Worm (Caenorhabditis elegans) whole organism, L2 larva: ENCODE data around the gene R12B2.8.

Experiments
- C34F6.9 ChIP-seq: fragments of 150-350 bp; optimal IDR thresholded peaks from 2 replicates; lab custom pipeline; 2014; ENCODE audit warnings: missing biosample characterization, missing genetic modification characterization
- F13H6.1 ChIP-seq: sonication (generic microtip); optimal IDR thresholded peaks from 2 replicates; lab custom pipeline; 2016; ENCODE audit warnings: missing genetic modification characterization, missing compliant biosample characterization
- R02D3.7 ChIP-seq: fragments of 150-350 bp; optimal IDR thresholded peaks from 2 replicates; lab custom pipeline; 2014; ENCODE audit warnings: missing biosample characterization, missing genetic modification characterization
- Y55F3AM.14 ChIP-seq: fragments of 200-800 bp; sonication (Bioruptor generic); optimal IDR thresholded peaks from 2 replicates; lab custom pipeline; 2018; ENCODE audit warnings: mild to moderate bottlenecking, missing genetic modification characterization, missing compliant biosample characterization
- ZK546.5 ChIP-seq: sonication (generic microtip); optimal IDR thresholded peaks from 2 replicates; lab custom pipeline; 2017; ENCODE audit warnings: missing biosample characterization, missing genetic modification characterization
- alr-1 ChIP-seq: fragments of 150-350 bp; optimal IDR thresholded peaks from 2 replicates; lab custom pipeline; 2014; ENCODE audit warnings: missing biosample characterization, missing genetic modification characterization
- aly-2 ChIP-seq: fragments of 150-350 bp; optimal IDR thresholded peaks from 2 replicates; lab custom pipeline; 2014; ENCODE audit warnings: missing biosample characterization, missing genetic modification characterization
- ama-1 ChIP-seq: fragments of 150-350 bp; optimal IDR thresholded peaks from 2 replicates; lab custom pipeline; 2018; ENCODE audit warnings: inconsistent platforms
- blmp-1 ChIP-seq: sonication (generic microtip); optimal IDR thresholded peaks from 2 replicates; lab custom pipeline; 2017; ENCODE audit warnings: missing genetic modification characterization, mild to moderate bottlenecking, missing compliant biosample characterization, antibody characterized with exemption, moderate library complexity; ENCODE audit not compliant: insufficient read depth
- ceh-16 ChIP-seq: fragments of 150-350 bp; optimal IDR thresholded peaks from 2 replicates; lab custom pipeline; 2014; ENCODE audit warnings: missing biosample characterization, missing genetic modification characterization
- ceh-82 ChIP-seq: fragments of 150-350 bp; optimal IDR thresholded peaks from 2 replicates; lab custom pipeline; 2014; ENCODE audit warnings: missing biosample characterization, missing genetic modification characterization
- crh-2 ChIP-seq: sonication (generic microtip); optimal IDR thresholded peaks from 2 replicates; lab custom pipeline; 2017; ENCODE audit warnings: missing biosample characterization, missing genetic modification characterization
- elt-1 ChIP-seq: fragments of 150-350 bp; optimal IDR thresholded peaks from 2 replicates; lab custom pipeline; 2014; ENCODE audit warnings: missing biosample characterization, missing genetic modification characterization
- elt-3 ChIP-seq: sonication (generic microtip); optimal IDR thresholded peaks from 2 replicates; lab custom pipeline; 2017; ENCODE audit warnings: missing biosample characterization, missing genetic modification characterization
- fos-1 ChIP-seq: fragments of 150-350 bp; optimal IDR thresholded peaks from 2 replicates; lab custom pipeline; 2014; ENCODE audit warnings: missing biosample characterization, missing genetic modification characterization
- gmeb-1 ChIP-seq: fragments of 150-350 bp; optimal IDR thresholded peaks from 2 replicates; lab custom pipeline; 2014; ENCODE audit warnings: missing biosample characterization, missing genetic modification characterization
- lin-11 ChIP-seq: fragments of 150-350 bp; sonication (generic microtip); optimal IDR thresholded peaks from 2 replicates; lab custom pipeline; 2014; ENCODE audit warnings: missing biosample characterization, missing genetic modification characterization, inconsistent platforms, mixed read lengths
- lin-13 ChIP-seq: fragments of 150-350 bp; optimal IDR thresholded peaks from 2 replicates; lab custom pipeline; 2014; ENCODE audit warnings: missing biosample characterization, missing genetic modification reagents, missing genetic modification characterization
- lin-39 ChIP-seq: fragments of 150-350 bp; optimal IDR thresholded peaks from 2 replicates; lab custom pipeline; 2014; ENCODE audit warnings: missing biosample characterization, missing genetic modification reagents, missing genetic modification characterization
- lsy-2 ChIP-seq, 2 experiments: fragments of 150-350 bp in 1 of 2; sonication (generic microtip) in 1 of 2; optimal IDR thresholded peaks; 2 replicates each; lab custom pipeline; 2014 to 2017; ENCODE audit warnings: missing biosample characterization in 2 of 2, missing genetic modification characterization in 2 of 2
- mab-5 ChIP-seq: fragments of 150-350 bp; optimal IDR thresholded peaks from 2 replicates; lab custom pipeline; 2014; ENCODE audit warnings: missing biosample characterization, missing genetic modification characterization
- mbf-1 ChIP-seq: sonication (generic microtip); optimal IDR thresholded peaks from 2 replicates; lab custom pipeline; 2017; ENCODE audit warnings: missing biosample characterization, missing genetic modification characterization
- mdl-1 ChIP-seq, 2 experiments: fragments of 150-350 bp in 1 of 2; sonication (generic microtip) in 1 of 2; optimal IDR thresholded peaks; 2 replicates each; lab custom pipeline; 2017; ENCODE audit warnings: missing biosample characterization in 2 of 2, missing genetic modification characterization in 2 of 2
- nhr-10 ChIP-seq: sonication (generic microtip); optimal IDR thresholded peaks from 2 replicates; lab custom pipeline; 2017; ENCODE audit warnings: missing biosample characterization, missing genetic modification characterization
- nhr-11 ChIP-seq: fragments of 150-350 bp; optimal IDR thresholded peaks from 2 replicates; lab custom pipeline; 2014; ENCODE audit warnings: missing biosample characterization, missing genetic modification characterization
- nhr-12 ChIP-seq: fragments of 150-350 bp; optimal IDR thresholded peaks from 2 replicates; lab custom pipeline; 2014; ENCODE audit warnings: missing biosample characterization, missing genetic modification characterization
- nhr-129 ChIP-seq: fragments of 150-350 bp; optimal IDR thresholded peaks from 2 replicates; lab custom pipeline; 2014; ENCODE audit warnings: missing biosample characterization, missing genetic modification characterization
- nhr-21 ChIP-seq: fragments of 150-350 bp; optimal IDR thresholded peaks from 2 replicates; lab custom pipeline; 2014; ENCODE audit warnings: missing biosample characterization, missing genetic modification characterization
- nhr-23 ChIP-seq: fragments of 150-350 bp; optimal IDR thresholded peaks from 2 replicates; lab custom pipeline; 2014; ENCODE audit warnings: missing biosample characterization, missing genetic modification reagents, missing genetic modification characterization
- nhr-237 ChIP-seq: fragments of 150-350 bp; optimal IDR thresholded peaks from 2 replicates; lab custom pipeline; 2014; ENCODE audit warnings: missing biosample characterization, missing genetic modification characterization
- nhr-25 ChIP-seq: fragments of 150-350 bp; sonication (generic microtip); optimal IDR thresholded peaks from 3 replicates; lab custom pipeline; 2014; ENCODE audit warnings: missing biosample characterization, missing genetic modification characterization
- nhr-6 ChIP-seq: fragments of 150-350 bp; optimal IDR thresholded peaks from 2 replicates; lab custom pipeline; 2014; ENCODE audit warnings: missing biosample characterization, missing genetic modification characterization
- nhr-77 ChIP-seq: fragments of 150-350 bp; optimal IDR thresholded peaks from 2 replicates; lab custom pipeline; 2014; ENCODE audit warnings: missing biosample characterization, missing genetic modification characterization
- sem-4 ChIP-seq: fragments of 150-350 bp; optimal IDR thresholded peaks from 2 replicates; lab custom pipeline; 2014; ENCODE audit warnings: missing biosample characterization, missing genetic modification reagents, missing genetic modification characterization
- skn-1 ChIP-seq: sonication (generic microtip); optimal IDR thresholded peaks from 2 replicates; lab custom pipeline; 2017; ENCODE audit warnings: missing biosample characterization, missing genetic modification characterization
- sma-3 ChIP-seq: sonication (generic microtip); optimal IDR thresholded peaks from 2 replicates; lab custom pipeline; 2016; ENCODE audit warnings: missing genetic modification reagents, missing genetic modification characterization, missing compliant biosample characterization
- sma-9 ChIP-seq, 2 experiments: fragments of 150-350 bp in 1 of 2; sonication (generic microtip) in 1 of 2; optimal IDR thresholded peaks; 2 replicates each; lab custom pipeline; 2014 to 2016; ENCODE audit warnings: missing genetic modification characterization in 2 of 2, mild to moderate bottlenecking in 1 of 2, missing biosample characterization in 1 of 2, missing compliant biosample characterization in 1 of 2, missing genetic modification reagents in 1 of 2, moderate library complexity in 1 of 2
- unc-39 ChIP-seq: fragments of 150-350 bp; optimal IDR thresholded peaks from 2 replicates; lab custom pipeline; 2014; ENCODE audit warnings: missing biosample characterization, missing genetic modification characterization
- unc-55 ChIP-seq: fragments of 150-350 bp; sonication (generic microtip); optimal IDR thresholded peaks from 3 replicates; lab custom pipeline; 2014; ENCODE audit warnings: missing biosample characterization, missing genetic modification reagents, missing genetic modification characterization
- unc-62 ChIP-seq: fragments of 150-350 bp; optimal IDR thresholded peaks from 2 replicates; lab custom pipeline; 2014; ENCODE audit warnings: missing biosample characterization, missing genetic modification reagents, missing genetic modification characterization
- ztf-1 ChIP-seq: fragments of 200-800 bp; sonication (Bioruptor generic); conservative IDR thresholded peaks from 2 replicates; pipeline ENCODE4 v1.3.6; 2022; ENCODE audit warnings: missing genetic modification characterization, missing compliant biosample characterization
- ztf-11 ChIP-seq: sonication (generic microtip); optimal IDR thresholded peaks from 2 replicates; lab custom pipeline; 2017; ENCODE audit warnings: missing biosample characterization, missing genetic modification characterization
- ztf-4 ChIP-seq: fragments of 150-350 bp; optimal IDR thresholded peaks from 2 replicates; lab custom pipeline; 2014; ENCODE audit warnings: missing biosample characterization, missing genetic modification characterization

R12B2.8 gene

ce11 chrIII:5875705-5876104 is 52.0 kb downstream of the R12B2.8 start:
- TF ChIP-seq lin-11 (tag; lab: Kevin White, UChicago): no peak
- peak; percentile 5 for TF ChIP-seq lin-13 (GFP tag; lab: Kevin White, UChicago)

ce11 chrIII:5876140-5876675 is 52.5 kb downstream of the R12B2.8 start, which contains the start of gene aldo-2:
Gene aldo-2 (minus strand): TSS chrIII:5876625.
- TF ChIP-seq Y55F3AM.14 (GFP tag; lab: Kevin White, UChicago) (no peak), nhr-6 (tag; lab: Kevin White, UChicago) (no peak), aly-2 (tag; lab: Kevin White, UChicago) (no peak), ztf-4 (tag; lab: Kevin White, UChicago) (no peak), ceh-82 (tag; lab: Kevin White, UChicago) (no peak), nhr-129 (peak; percentile 3), sma-3 (peak; percentile 8), lsy-2 (tag; optimal IDR thresholded peaks at IDR 0.05; lab: Kevin White, UChicago) (no peak), fos-1 (tag; lab: Kevin White, UChicago) (peak; percentile 3), unc-55 (no peak), ama-1 (peak; percentile 86), nhr-25 (tag; lab: Kevin White, UChicago) (peak; percentile 37), nhr-21 (tag; lab: Kevin White, UChicago) (peak; percentile 25), ceh-16 (tag; lab: Kevin White, UChicago) (peak; percentile 9), sma-9 (GFP tag; optimal IDR thresholded peaks at IDR 0.05; lab: Kevin White, UChicago) (no peak), sma-9 (tag; optimal IDR thresholded peaks at IDR 0.05; lab: Kevin White, UChicago) (no peak), F13H6.1 (tag; lab: Kevin White, UChicago) (peak; percentile 15), sem-4 (tag; lab: Kevin White, UChicago) (no peak), gmeb-1 (peak; percentile 23), nhr-23 (tag; lab: Kevin White, UChicago) (no peak), ztf-1 (GFP tag; lab: Robert Waterston, UW) (no peak), skn-1 (tag; lab: Kevin White, UChicago) (no peak), alr-1 (tag; lab: Kevin White, UChicago) (no peak), lin-11 (tag; lab: Kevin White, UChicago) (no peak), blmp-1 (tag; lab: Kevin White, UChicago) (peak; percentile 6), R02D3.7 (tag; lab: Kevin White, UChicago) (no peak), unc-39 (tag; lab: Kevin White, UChicago) (no peak), crh-2 (tag; lab: Kevin White, UChicago) (no peak)

- TF ChIP-seq nhr-23 (tag; lab: Kevin White, UChicago) (no peak), mab-5 (no peak), nhr-12 (tag; lab: Kevin White, UChicago) (no peak), C34F6.9 (no peak), sem-4 (tag; lab: Kevin White, UChicago) (no peak), lin-39 (tag; lab: Kevin White, UChicago) (no peak), ztf-11 (no peak), nhr-25 (tag; lab: Kevin White, UChicago) (no peak), skn-1 (tag; lab: Kevin White, UChicago) (no peak), unc-39 (tag; lab: Kevin White, UChicago) (no peak), R02D3.7 (tag; lab: Kevin White, UChicago) (no peak), ZK546.5 (no peak), lin-11 (tag; lab: Kevin White, UChicago) (no peak), ceh-82 (tag; lab: Kevin White, UChicago) (no peak), ztf-1 (GFP tag; lab: Robert Waterston, UW) (no peak), unc-55 (no peak), nhr-129 (no peak), nhr-11 (tag; lab: Kevin White, UChicago) (no peak), blmp-1 (tag; lab: Kevin White, UChicago) (no peak), alr-1 (tag; lab: Kevin White, UChicago) (no peak), aly-2 (tag; lab: Kevin White, UChicago) (no peak), nhr-237 (tag; lab: Kevin White, UChicago) (no peak), unc-62 (GFP tag; lab: Kevin White, UChicago) (no peak), gmeb-1 (peak; percentile 21), lsy-2 (tag; optimal IDR thresholded peaks at IDR 0.05; lab: Kevin White, UChicago) (peak in 1 of 2 experiments; percentile 21), nhr-10 (no peak), sma-3 (peak; percentile 35), sma-9 (GFP tag; optimal IDR thresholded peaks at IDR 0.05; lab: Kevin White, UChicago) (no peak), sma-9 (tag; optimal IDR thresholded peaks at IDR 0.05; lab: Kevin White, UChicago) (no peak), mbf-1 (tag; lab: Kevin White, UChicago) (no peak), ztf-4 (tag; lab: Kevin White, UChicago) (no peak), F13H6.1 (tag; lab: Kevin White, UChicago) (no peak), crh-2 (tag; lab: Kevin White, UChicago) (peak; percentile 42), elt-1 (tag; lab: Kevin White, UChicago) (no peak), nhr-21 (tag; lab: Kevin White, UChicago) (peak; percentile 52), nhr-77 (tag; lab: Kevin White, UChicago) (no peak), elt-3 (tag; lab: Kevin White, UChicago) (no peak), Y55F3AM.14 (GFP tag; lab: Kevin White, UChicago) (no peak), ceh-16 (tag; lab: Kevin White, UChicago) (no peak), mdl-1 (tag; optimal IDR thresholded peaks at IDR 0.05; lab: Kevin White, UChicago) (peak in 1 of 2 experiments; percentile 5)
These were observed 53.3 kb downstream of the R12B2.8 start for ce11 chrIII:5876867-5877641.
